Worm (Caenorhabditis elegans) whole organism, L1 larva: Measurements from ENCODE around the gene ZK287.1.

Experiments
- efl-1 ChIP-seq, 4 experiments: fragments of 150-350 bp; optimal IDR thresholded peaks in 3 of 4; peaks in 1 of 4; 1 replicate in 1 of 4; 2 replicates in 3 of 4; lab custom pipeline; 2014; ENCODE audit warnings: missing biosample characterization in 2 of 4, missing genetic modification characterization in 2 of 4, missing genetic modification reagents in 2 of 4
- ets-5 ChIP-seq: fragments of 200-800 bp; sonication (Bioruptor generic); IDR thresholded peaks from 2 replicates; pipeline ENCODE4 v1.3.6; 2022; ENCODE audit warnings: missing genetic modification characterization, missing compliant biosample characterization
- lin-13 ChIP-seq: fragments of 150-350 bp; optimal IDR thresholded peaks from 2 replicates; lab custom pipeline; 2014; ENCODE audit warnings: missing biosample characterization, missing genetic modification reagents, missing genetic modification characterization
- nhr-19 ChIP-seq: fragments of 200-800 bp; sonication (Bioruptor generic); conservative IDR thresholded peaks from 2 replicates; pipeline ENCODE4 v1.3.6; 2022; ENCODE audit warnings: missing genetic modification characterization, missing compliant biosample characterization
- nhr-47 ChIP-seq: sonication (generic microtip); optimal IDR thresholded peaks from 2 replicates; lab custom pipeline; 2016; ENCODE audit warnings: mild to moderate bottlenecking, missing genetic modification characterization, moderate library complexity, missing compliant biosample characterization

ce11 chrV:9632348-9632747 lies 34.1 kb upstream of the ZK287.1 start:
- TF ChIP-seq nhr-47 (tag; lab: Kevin White, UChicago) (no peak), efl-1 (optimal IDR thresholded peaks at IDR 0.05; lab: Kevin White, UChicago) (no peak), efl-1 (GFP tag; optimal IDR thresholded peaks at IDR 0.05 in 1 of 2; lab: Kevin White, UChicago) (no peak), lin-13 (GFP tag; lab: Kevin White, UChicago) (no peak), ets-5 (GFP tag; lab: Robert Waterston, UW) (no peak), nhr-19 (GFP tag; lab: Robert Waterston, UW) (no peak)
